Worm (Caenorhabditis elegans) whole organism, L4 larva: ENCODE measurements around the gene srx-9.
A peak's percentile ranks its signal among the peaks of the same experiment; 100 is the strongest.

ENCODE experiments used
- D1046.2 ChIP-seq: fragments of 200-800 bp; sonication (Bioruptor generic); IDR thresholded peaks from 2 replicates; pipeline ENCODE4 v1.3.6; 2022; ENCODE audit warnings: missing genetic modification characterization, missing compliant biosample characterization
- F26F4.8 ChIP-seq: fragments of 200-800 bp; sonication (Bioruptor generic); conservative IDR thresholded peaks from 2 replicates; pipeline ENCODE4 v1.3.6; 2022; ENCODE audit warnings: missing genetic modification characterization, missing compliant biosample characterization
- F49E8.2 ChIP-seq: sonication (generic microtip); optimal IDR thresholded peaks from 2 replicates; lab custom pipeline; 2016; ENCODE audit warnings: missing compliant biosample characterization, mild to moderate bottlenecking, missing genetic modification characterization, borderline replicate concordance
- T20F7.1 ChIP-seq: fragments of 200-800 bp; sonication (Bioruptor generic); optimal IDR thresholded peaks from 2 replicates; lab custom pipeline; 2018; ENCODE audit warnings: mild to moderate bottlenecking, missing genetic modification characterization, missing compliant biosample characterization
- Y48G9A.11 ChIP-seq: fragments of 200-800 bp; sonication (Bioruptor generic); IDR thresholded peaks from 2 replicates; pipeline ENCODE4 v1.3.6; 2022; ENCODE audit warnings: missing genetic modification reagents, missing genetic modification characterization, missing compliant biosample characterization
- Y5F2A.4 ChIP-seq: fragments of 200-800 bp; sonication (Bioruptor generic); optimal IDR thresholded peaks from 2 replicates; lab custom pipeline; 2018; ENCODE audit warnings: mild to moderate bottlenecking, missing genetic modification characterization, missing compliant biosample characterization
- Y75B8A.6 ChIP-seq: fragments of 200-800 bp; sonication (Bioruptor generic); IDR thresholded peaks from 2 replicates; pipeline ENCODE4 v1.3.6; 2022; ENCODE audit warnings: missing genetic modification reagents, missing genetic modification characterization, missing compliant biosample characterization
- ZK337.2 ChIP-seq: fragments of 200-800 bp; sonication (Bioruptor generic); IDR thresholded peaks from 2 replicates; pipeline ENCODE4 v1.3.6; 2022; ENCODE audit warnings: missing genetic modification reagents, missing genetic modification characterization, missing compliant biosample characterization
- ZK546.5 ChIP-seq, 2 experiments: sonication (generic microtip); optimal IDR thresholded peaks; 2 replicates each; lab custom pipeline; 2017; ENCODE audit warnings: missing biosample characterization in 2 of 2, missing genetic modification characterization in 2 of 2
- aha-1 ChIP-seq: fragments of 150-350 bp; peaks from one replicate; lab custom pipeline; 2014; ENCODE audit warnings: missing biosample characterization, missing genetic modification characterization
- ama-1 ChIP-seq: fragments of 150-350 bp; optimal IDR thresholded peaks from 2 replicates; lab custom pipeline; 2014; ENCODE audit warnings: inconsistent platforms, mixed read lengths
- attf-4 ChIP-seq: sonication (generic microtip); optimal IDR thresholded peaks from 3 replicates; lab custom pipeline; 2017; ENCODE audit warnings: missing biosample characterization, missing genetic modification characterization
- ceh-82 ChIP-seq: sonication (generic microtip); optimal IDR thresholded peaks from 2 replicates; lab custom pipeline; 2017; ENCODE audit warnings: missing biosample characterization, missing genetic modification characterization
- ctbp-1 ChIP-seq: fragments of 200-800 bp; sonication (Bioruptor generic); IDR thresholded peaks from 2 replicates; pipeline ENCODE4 v1.3.6; 2022; ENCODE audit warnings: missing genetic modification reagents, missing genetic modification characterization, missing compliant biosample characterization
- daf-12 ChIP-seq: fragments of 150-350 bp; optimal IDR thresholded peaks from 2 replicates; lab custom pipeline; 2014; ENCODE audit warnings: missing biosample characterization, missing genetic modification reagents, missing genetic modification characterization
- daf-16 ChIP-seq, 3 experiments: sonication (generic microtip); optimal IDR thresholded peaks; 2 replicates each; lab custom pipeline; 2016 to 2017; ENCODE audit warnings: missing genetic modification characterization in 3 of 3, missing genetic modification reagents in 3 of 3, mild to moderate bottlenecking in 2 of 3, missing compliant biosample characterization in 2 of 3, missing biosample characterization in 1 of 3, moderate library complexity in 1 of 3
- daf-19 ChIP-seq: fragments of 200-800 bp; sonication (Bioruptor generic); conservative IDR thresholded peaks from 2 replicates; pipeline ENCODE4 v1.3.6; 2022; ENCODE audit warnings: missing genetic modification characterization, missing compliant biosample characterization
- dmd-6 ChIP-seq: fragments of 200-800 bp; sonication (Bioruptor generic); IDR thresholded peaks from 2 replicates; pipeline ENCODE4 v1.3.6; 2022; ENCODE audit warnings: missing genetic modification reagents, missing genetic modification characterization, missing compliant biosample characterization
- dpl-1 ChIP-seq: fragments of 150-350 bp; optimal IDR thresholded peaks from 2 replicates; lab custom pipeline; 2014; ENCODE audit warnings: missing biosample characterization, missing genetic modification reagents, missing genetic modification characterization
- egl-27 ChIP-seq: sonication (generic microtip); optimal IDR thresholded peaks from 3 replicates; lab custom pipeline; 2017; ENCODE audit warnings: missing biosample characterization, missing genetic modification reagents, missing genetic modification characterization
- egl-43 ChIP-seq: fragments of 200-800 bp; sonication (Bioruptor generic); IDR thresholded peaks from 2 replicates; pipeline ENCODE4 v1.3.6; 2022; ENCODE audit warnings: missing genetic modification reagents, missing genetic modification characterization, missing compliant biosample characterization
- fos-1 ChIP-seq: fragments of 150-350 bp; optimal IDR thresholded peaks from 2 replicates; lab custom pipeline; 2014; ENCODE audit warnings: missing biosample characterization, missing genetic modification characterization
- hif-1 ChIP-seq, 2 experiments: sonication (generic microtip); optimal IDR thresholded peaks; 2 replicates each; lab custom pipeline; 2016 to 2017; ENCODE audit warnings: missing compliant biosample characterization in 2 of 2, missing genetic modification characterization in 2 of 2, missing genetic modification reagents in 2 of 2, missing genotype in 2 of 2, mild to moderate bottlenecking in 1 of 2
- hlh-30 ChIP-seq: sonication (generic microtip); optimal IDR thresholded peaks from 2 replicates; lab custom pipeline; 2017; ENCODE audit warnings: antibody characterized with exemption, mild to moderate bottlenecking, missing genetic modification characterization, missing compliant biosample characterization; ENCODE audit not compliant: insufficient read depth
- hmg-1.1 ChIP-seq: fragments of 200-800 bp; sonication (Bioruptor generic); IDR thresholded peaks from 2 replicates; pipeline ENCODE4 v1.3.6; 2022; ENCODE audit warnings: missing genetic modification reagents, missing genetic modification characterization, missing compliant biosample characterization
- lim-7 ChIP-seq: fragments of 200-800 bp; sonication (Bioruptor generic); IDR thresholded peaks from 2 replicates; pipeline ENCODE4 v1.3.6; 2022; ENCODE audit warnings: missing genetic modification characterization, missing compliant biosample characterization
- lin-1 ChIP-seq: fragments of 200-800 bp; sonication (Bioruptor generic); IDR thresholded peaks from 2 replicates; pipeline ENCODE4 v1.3.6; 2022; ENCODE audit warnings: missing genetic modification reagents, missing genetic modification characterization, missing compliant biosample characterization
- lin-15B ChIP-seq: fragments of 150-350 bp; sonication (generic microtip); optimal IDR thresholded peaks from 3 replicates; lab custom pipeline; 2014; ENCODE audit warnings: missing biosample characterization, missing genetic modification characterization
- lin-39 ChIP-seq: fragments of 150-350 bp; optimal IDR thresholded peaks from 2 replicates; lab custom pipeline; 2014; ENCODE audit warnings: missing biosample characterization, missing genetic modification reagents, missing genetic modification characterization
- lsy-2 ChIP-seq, 2 experiments: fragments of 150-350 bp in 1 of 2; sonication (generic microtip) in 1 of 2; optimal IDR thresholded peaks; 2 replicates each; lab custom pipeline; 2014 to 2017; ENCODE audit warnings: missing biosample characterization in 2 of 2, missing genetic modification characterization in 2 of 2
- mdl-1 ChIP-seq, 2 experiments: fragments of 150-350 bp in 1 of 2; sonication (generic microtip) in 1 of 2; optimal IDR thresholded peaks; 2 replicates each; lab custom pipeline; 2014 to 2017; ENCODE audit warnings: missing biosample characterization in 2 of 2, missing genetic modification characterization in 2 of 2
- mep-1 ChIP-seq: fragments of 150-350 bp; sonication (generic microtip); optimal IDR thresholded peaks from 3 replicates; lab custom pipeline; 2014; ENCODE audit warnings: missing biosample characterization, missing genetic modification characterization
- mxl-3 ChIP-seq: fragments of 200-800 bp; sonication (Bioruptor generic); optimal IDR thresholded peaks from 2 replicates; lab custom pipeline; 2018; ENCODE audit warnings: mild to moderate bottlenecking, missing genetic modification characterization, missing compliant biosample characterization
- nhr-11 ChIP-seq: fragments of 150-350 bp; optimal IDR thresholded peaks from 2 replicates; lab custom pipeline; 2014; ENCODE audit warnings: missing biosample characterization, missing genetic modification characterization
- nhr-111 ChIP-seq: fragments of 200-800 bp; sonication (Bioruptor generic); optimal IDR thresholded peaks from 2 replicates; lab custom pipeline; 2018; ENCODE audit warnings: mild to moderate bottlenecking, missing genetic modification characterization, missing compliant biosample characterization
- nhr-237 ChIP-seq: sonication (generic microtip); optimal IDR thresholded peaks from 2 replicates; lab custom pipeline; 2017; ENCODE audit warnings: missing biosample characterization, missing genetic modification characterization
- nhr-25 ChIP-seq: sonication (generic microtip); optimal IDR thresholded peaks from 2 replicates; lab custom pipeline; 2017; ENCODE audit warnings: missing genetic modification characterization, mild to moderate bottlenecking, missing compliant biosample characterization, antibody characterized with exemption, moderate library complexity, borderline replicate concordance; ENCODE audit not compliant: insufficient read depth
- nhr-28 ChIP-seq: fragments of 150-350 bp; optimal IDR thresholded peaks from 2 replicates; lab custom pipeline; 2014; ENCODE audit warnings: missing biosample characterization, missing genetic modification characterization
- nhr-42 ChIP-seq: fragments of 200-800 bp; sonication (Bioruptor generic); IDR thresholded peaks from 2 replicates; pipeline ENCODE4 v1.3.6; 2022; ENCODE audit warnings: missing genetic modification characterization, missing compliant biosample characterization
- nhr-48 ChIP-seq: sonication (generic microtip); optimal IDR thresholded peaks from 2 replicates; lab custom pipeline; 2016; ENCODE audit warnings: mild to moderate bottlenecking, missing genetic modification characterization, missing compliant biosample characterization
- nhr-6 ChIP-seq: fragments of 150-350 bp; optimal IDR thresholded peaks from 2 replicates; lab custom pipeline; 2014; ENCODE audit warnings: missing biosample characterization, missing genetic modification characterization
- nhr-76 ChIP-seq: fragments of 150-350 bp; optimal IDR thresholded peaks from 2 replicates; lab custom pipeline; 2014; ENCODE audit warnings: missing biosample characterization, missing genetic modification characterization
- php-3 ChIP-seq: fragments of 200-800 bp; sonication (Bioruptor generic); IDR thresholded peaks from 2 replicates; pipeline ENCODE4 v1.3.6; 2022; ENCODE audit warnings: missing genetic modification reagents, missing genetic modification characterization, missing compliant biosample characterization
- snpc-1.2 ChIP-seq: fragments of 200-800 bp; sonication (Bioruptor generic); IDR thresholded peaks from 2 replicates; pipeline ENCODE4 v1.3.6; 2022; ENCODE audit warnings: missing genetic modification reagents, missing genetic modification characterization, missing compliant biosample characterization
- spr-1 ChIP-seq: sonication (generic microtip); optimal IDR thresholded peaks from 2 replicates; lab custom pipeline; 2016; ENCODE audit warnings: mild to moderate bottlenecking, missing genetic modification characterization, missing compliant biosample characterization
- spr-3 ChIP-seq: fragments of 200-800 bp; sonication (Bioruptor generic); optimal IDR thresholded peaks from 2 replicates; lab custom pipeline; 2018; ENCODE audit warnings: mild to moderate bottlenecking, missing genetic modification characterization, missing compliant biosample characterization
- tra-1 ChIP-seq: fragments of 200-800 bp; sonication (Bioruptor generic); IDR thresholded peaks from 2 replicates; pipeline ENCODE4 v1.3.6; 2022; ENCODE audit warnings: missing genetic modification reagents, missing genetic modification characterization, missing compliant biosample characterization
- zag-1 ChIP-seq: fragments of 150-350 bp; optimal IDR thresholded peaks from 2 replicates; lab custom pipeline; 2014; ENCODE audit warnings: missing biosample characterization, missing genetic modification characterization
- zfp-2 ChIP-seq: sonication (generic microtip); optimal IDR thresholded peaks from 2 replicates; lab custom pipeline; 2016; ENCODE audit warnings: mild to moderate bottlenecking, missing genetic modification characterization, missing compliant biosample characterization
- zip-2 ChIP-seq: fragments of 150-350 bp; optimal IDR thresholded peaks from 2 replicates; lab custom pipeline; 2014; ENCODE audit warnings: missing biosample characterization, missing genetic modification characterization
- ztf-7 ChIP-seq: fragments of 150-350 bp; optimal IDR thresholded peaks from 2 replicates; lab custom pipeline; 2014; ENCODE audit warnings: missing biosample characterization, missing genetic modification characterization

The srx-9 gene

DNA sequence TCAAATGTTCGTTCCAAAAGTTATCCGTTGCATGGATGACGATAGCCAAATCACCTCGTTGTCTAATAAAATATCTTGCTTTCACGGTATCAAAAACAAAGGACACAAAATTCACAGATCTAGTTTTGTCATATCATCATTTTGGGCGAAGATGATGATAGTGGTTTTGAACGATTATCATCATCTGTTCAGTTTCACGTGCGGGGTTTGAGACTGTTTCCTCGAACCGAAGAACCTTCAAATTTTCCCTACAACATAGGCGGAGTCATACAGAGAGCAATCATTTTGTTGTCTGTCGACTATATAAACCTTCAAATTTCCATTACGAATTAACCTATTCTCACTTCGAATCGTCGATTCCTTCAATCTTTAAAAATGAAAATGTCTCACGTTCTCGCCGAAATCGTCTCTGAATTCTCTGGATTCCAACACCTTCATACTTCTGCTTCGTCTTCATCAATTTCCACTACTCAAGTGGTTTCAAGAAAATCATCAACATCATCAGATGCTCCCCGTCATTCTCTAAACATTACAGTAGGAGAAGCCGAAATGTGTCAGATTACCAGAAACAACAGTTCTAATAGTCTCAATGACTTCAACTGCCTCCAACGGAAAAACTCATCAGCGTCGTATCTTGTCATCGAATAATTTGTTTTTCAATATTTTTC lies 18.0 kb upstream of the srx-9 start, which contains the start of gene F18E3.11:
TSS of gene F18E3.11 (plus strand) at position 376 of the 668 bp plus-strand sequence.
- no peak for TF ChIP-seq F49E8.2 (tag; lab: Kevin White, UChicago)
- no peak for TF ChIP-seq spr-3 (GFP tag; lab: Kevin White, UChicago)
- TF ChIP-seq F26F4.8 (GFP tag; lab: Robert Waterston, UW): no peak
- TF ChIP-seq dmd-6 (GFP tag; lab: Robert Waterston, UW): peak; percentile 23; the same call in 1 of the 2 replicates
- no peak for TF ChIP-seq lin-39
- TF ChIP-seq nhr-237: no peak
- no peak for TF ChIP-seq spr-1 (tag; lab: Kevin White, UChicago)
- TF ChIP-seq lsy-2 (tag; optimal IDR thresholded peaks at IDR 0.05; lab: Kevin White, UChicago): no peak
- no peak for TF ChIP-seq ctbp-1 (GFP tag; lab: Robert Waterston, UW)
- no peak for TF ChIP-seq php-3 (GFP tag; lab: Robert Waterston, UW)
- no peak for TF ChIP-seq nhr-76 (tag; lab: Kevin White, UChicago)
- TF ChIP-seq Y48G9A.11 (GFP tag; lab: Robert Waterston, UW): no peak
- TF ChIP-seq mxl-3: peak; percentile 45
- no peak for TF ChIP-seq nhr-11
- no peak for TF ChIP-seq egl-43 (GFP tag; lab: Robert Waterston, UW)
- TF ChIP-seq hif-1 (tag; optimal IDR thresholded peaks at IDR 0.05; lab: Kevin White, UChicago): peak in 1 of 2 experiments; percentile 50
- no peak for TF ChIP-seq mep-1 (tag; lab: Kevin White, UChicago)
- TF ChIP-seq T20F7.1: no peak
- no peak for TF ChIP-seq ZK337.2
- no peak for TF ChIP-seq zag-1 (tag; lab: Kevin White, UChicago)
- TF ChIP-seq hmg-1.1: no peak
- no peak for TF ChIP-seq ceh-82
- TF ChIP-seq daf-12 (tag; lab: Kevin White, UChicago): no peak
- TF ChIP-seq snpc-1.2: no peak
- peak; percentile 77 for TF ChIP-seq aha-1 (tag; lab: Kevin White, UChicago)
- TF ChIP-seq lim-7 (GFP tag; lab: Robert Waterston, UW): no peak
- no peak for TF ChIP-seq ZK546.5 (tag; optimal IDR thresholded peaks at IDR 0.05; lab: Kevin White, UChicago)
- no peak for TF ChIP-seq daf-16 (GFP tag; optimal IDR thresholded peaks at IDR 0.05; lab: Kevin White, UChicago)
- TF ChIP-seq daf-16 (tag; optimal IDR thresholded peaks at IDR 0.05; lab: Kevin White, UChicago): no peak
- no peak for TF ChIP-seq egl-27 (tag; lab: Kevin White, UChicago)
- TF ChIP-seq Y75B8A.6 (GFP tag; lab: Robert Waterston, UW): no peak
- TF ChIP-seq Y5F2A.4: no peak
- peak; percentile 65 for TF ChIP-seq hlh-30
- TF ChIP-seq dpl-1 (GFP tag; lab: Kevin White, UChicago): no peak
- no peak for TF ChIP-seq nhr-42 (GFP tag; lab: Robert Waterston, UW)
- TF ChIP-seq nhr-111: no peak
- TF ChIP-seq zfp-2 (tag; lab: Kevin White, UChicago): no peak
- peak; percentile 94 for TF ChIP-seq ama-1 (lab: Kevin White, UChicago)
- no peak for TF ChIP-seq attf-4
- no peak for TF ChIP-seq ztf-7 (tag; lab: Kevin White, UChicago)
- no peak for TF ChIP-seq D1046.2 (GFP tag; lab: Robert Waterston, UW)
- no peak for TF ChIP-seq lin-1
- peak; percentile 72 for TF ChIP-seq nhr-25
- TF ChIP-seq zip-2 (tag; lab: Kevin White, UChicago): no peak
- TF ChIP-seq nhr-48 (tag; lab: Kevin White, UChicago): peak; percentile 76
- no peak for TF ChIP-seq lin-15B (tag; lab: Kevin White, UChicago)
- peak in 1 of 2 experiments; percentile 69 for TF ChIP-seq mdl-1 (tag; optimal IDR thresholded peaks at IDR 0.05; lab: Kevin White, UChicago)
- no peak for TF ChIP-seq daf-19
- TF ChIP-seq tra-1 (GFP tag; lab: Robert Waterston, UW): 0 out of 2 replicates have a peak, but pooled peaks have one; percentile 29
- TF ChIP-seq nhr-6 (tag; lab: Kevin White, UChicago): no peak
- TF ChIP-seq nhr-28 (tag; lab: Kevin White, UChicago): peak; percentile 90
- no peak for TF ChIP-seq fos-1 (tag; lab: Kevin White, UChicago)
